Fruit fly (Drosophila melanogaster) whole organism, prepupa: ENCODE measurements around the gene Frq1.

Source experiments
- Blimp-1 ChIP-seq: fragments of 200-800 bp; sonication (Bioruptor generic); optimal IDR thresholded peaks from 3 replicates; lab custom pipeline; 2017; ENCODE audit warnings: missing biosample characterization, missing genetic modification characterization, mild to moderate bottlenecking, moderate library complexity, missing genetic modification reagents
- CG10669 ChIP-seq: fragments of 200-800 bp; sonication (Bioruptor generic); optimal IDR thresholded peaks from 3 replicates; lab custom pipeline; 2018; ENCODE audit warnings: missing biosample characterization, mild to moderate bottlenecking, missing genetic modification characterization, moderate library complexity
- CG11294 ChIP-seq: fragments of 200-800 bp; sonication (Bioruptor generic); IDR thresholded peaks from 2 replicates; pipeline ENCODE4 v1.3.6; 2022; ENCODE audit warnings: missing biosample characterization, missing genetic modification characterization
- CG15336 ChIP-seq: fragments of 200-800 bp; sonication (Bioruptor generic); IDR thresholded peaks from 2 replicates; pipeline ENCODE4 v1.3.6; 2022; ENCODE audit warnings: missing biosample characterization, missing genetic modification characterization
- CG16779 ChIP-seq: fragments of 200-800 bp; sonication (Bioruptor generic); optimal IDR thresholded peaks from 3 replicates; lab custom pipeline; 2017; ENCODE audit warnings: missing biosample characterization, mild to moderate bottlenecking, missing genetic modification characterization
- CG31627 ChIP-seq: fragments of 200-800 bp; sonication (Bioruptor generic); optimal IDR thresholded peaks from 3 replicates; lab custom pipeline; 2016; ENCODE audit warnings: missing biosample characterization, missing genetic modification characterization
- CG32006 ChIP-seq: fragments of 200-800 bp; sonication (Bioruptor generic); optimal IDR thresholded peaks from 3 replicates; lab custom pipeline; 2017; ENCODE audit warnings: missing biosample characterization, mild to moderate bottlenecking, missing genetic modification characterization
- CG34406 ChIP-seq: fragments of 200-800 bp; sonication (Bioruptor generic); optimal IDR thresholded peaks from 3 replicates; lab custom pipeline; 2016; ENCODE audit warnings: missing biosample characterization, missing genetic modification characterization
- CG3919 ChIP-seq: fragments of 200-800 bp; sonication (Bioruptor generic); optimal IDR thresholded peaks from 3 replicates; lab custom pipeline; 2016; ENCODE audit warnings: missing biosample characterization, missing genetic modification characterization
- CG4318 ChIP-seq: fragments of 200-800 bp; sonication (Bioruptor generic); optimal IDR thresholded peaks from 3 replicates; lab custom pipeline; 2017; ENCODE audit warnings: missing biosample characterization, mild to moderate bottlenecking, missing genetic modification characterization
- CG6163 ChIP-seq: fragments of 200-800 bp; sonication (Bioruptor generic); IDR thresholded peaks from 3 replicates; pipeline ENCODE4 v1.3.6; 2022; ENCODE audit warnings: missing biosample characterization, missing genetic modification characterization
- CG6276 ChIP-seq: fragments of 200-800 bp; sonication (Bioruptor generic); optimal IDR thresholded peaks from 2 replicates; lab custom pipeline; 2017; ENCODE audit warnings: missing biosample characterization, mild to moderate bottlenecking, missing genetic modification characterization
- CG9139 ChIP-seq: fragments of 200-800 bp; sonication (Bioruptor generic); optimal IDR thresholded peaks from 3 replicates; lab custom pipeline; 2017; ENCODE audit warnings: missing biosample characterization, mild to moderate bottlenecking, missing genetic modification characterization
- Eip75B ChIP-seq: fragments of 200-800 bp; sonication (Bioruptor generic); optimal IDR thresholded peaks from 3 replicates; lab custom pipeline; 2016; ENCODE audit warnings: missing biosample characterization, missing genetic modification characterization
- Eip78C ChIP-seq: fragments of 200-800 bp; sonication (Bioruptor generic); peaks from one replicate; lab custom pipeline; 2016; ENCODE audit warnings: missing biosample characterization, missing genetic modification characterization
- Ets21C ChIP-seq: fragments of 200-800 bp; sonication (Bioruptor generic); optimal IDR thresholded peaks from 3 replicates; lab custom pipeline; 2016; ENCODE audit warnings: missing biosample characterization, missing genetic modification characterization
- Hr38 ChIP-seq: sonication (Bioruptor generic); optimal IDR thresholded peaks from 2 replicates; lab custom pipeline; 2016; ENCODE audit warnings: missing biosample characterization, missing genetic modification characterization
- Hr39 ChIP-seq: fragments of 200-800 bp; sonication (Bioruptor generic); optimal IDR thresholded peaks from 2 replicates; lab custom pipeline; 2016; ENCODE audit warnings: missing biosample characterization, missing genetic modification characterization
- Sox14 ChIP-seq: fragments of 200-800 bp; sonication (Bioruptor generic); optimal IDR thresholded peaks from 3 replicates; lab custom pipeline; 2016; ENCODE audit warnings: missing biosample characterization, missing genetic modification characterization
- achi ChIP-seq: fragments of 200-800 bp; sonication (Bioruptor generic); optimal IDR thresholded peaks from 3 replicates; lab custom pipeline; 2016; ENCODE audit warnings: missing biosample characterization, missing genetic modification characterization
- acj6 ChIP-seq: fragments of 200-800 bp; sonication (Bioruptor generic); optimal IDR thresholded peaks from 3 replicates; lab custom pipeline; 2016; ENCODE audit warnings: missing biosample characterization, missing genetic modification characterization
- dac ChIP-seq: fragments of 200-800 bp; sonication (Bioruptor generic); optimal IDR thresholded peaks from 2 replicates; lab custom pipeline; 2017; ENCODE audit warnings: missing biosample characterization, mild to moderate bottlenecking, missing genetic modification characterization
- dsx ChIP-seq: fragments of 200-800 bp; optimal IDR thresholded peaks from 3 replicates; lab custom pipeline; 2019; ENCODE audit warnings: missing biosample characterization, mild to moderate bottlenecking, missing genetic modification characterization, moderate library complexity; ENCODE audit not compliant: poor library complexity, severe bottlenecking
- eg ChIP-seq: fragments of 200-800 bp; sonication (Bioruptor generic); IDR thresholded peaks from 3 replicates; pipeline ENCODE4 v1.3.6; 2022; ENCODE audit warnings: missing biosample characterization, missing genetic modification characterization
- esn ChIP-seq: fragments of 200-800 bp; sonication (Bioruptor generic); optimal IDR thresholded peaks from 2 replicates; lab custom pipeline; 2016; ENCODE audit warnings: missing biosample characterization, mild to moderate bottlenecking, missing genetic modification characterization, moderate library complexity
- fd59A ChIP-seq: fragments of 200-800 bp; sonication (Bioruptor generic); optimal IDR thresholded peaks from 2 replicates; lab custom pipeline; 2017; ENCODE audit warnings: missing biosample characterization, mild to moderate bottlenecking, missing genetic modification characterization, missing genetic modification reagents
- fd85E ChIP-seq: fragments of 200-800 bp; sonication (Bioruptor generic); optimal IDR thresholded peaks from 3 replicates; lab custom pipeline; 2016; ENCODE audit warnings: missing biosample characterization, missing genetic modification characterization
- fkh ChIP-seq: fragments of 200-800 bp; sonication (Bioruptor generic); optimal IDR thresholded peaks from 3 replicates; lab custom pipeline; 2017; ENCODE audit warnings: missing biosample characterization, mild to moderate bottlenecking, missing genetic modification characterization, moderate library complexity
- net ChIP-seq: fragments of 200-800 bp; sonication (Bioruptor generic); optimal IDR thresholded peaks from 3 replicates; lab custom pipeline; 2016; ENCODE audit warnings: missing biosample characterization, missing genetic modification characterization
- salr ChIP-seq, 2 experiments: fragments of 200-800 bp; sonication (Bioruptor generic); optimal IDR thresholded peaks; 3 replicates each; lab custom pipeline; 2016 to 2018; ENCODE audit warnings: missing biosample characterization in 2 of 2, missing genetic modification characterization in 2 of 2, mild to moderate bottlenecking in 1 of 2
- spab ChIP-seq: fragments of 200-800 bp; sonication (Bioruptor generic); optimal IDR thresholded peaks from 2 replicates; lab custom pipeline; 2017; ENCODE audit warnings: missing biosample characterization, mild to moderate bottlenecking, missing genetic modification characterization, missing genetic modification reagents
- ss ChIP-seq, 2 experiments: fragments of 200-800 bp; sonication (Bioruptor generic); optimal IDR thresholded peaks; 2 replicates in 1 of 2; 3 replicates in 1 of 2; lab custom pipeline; 2017 to 2018; ENCODE audit warnings: mild to moderate bottlenecking in 2 of 2, missing biosample characterization in 2 of 2, missing genetic modification characterization in 2 of 2, moderate library complexity in 1 of 2
- svp ChIP-seq: fragments of 200-800 bp; sonication (Bioruptor generic); peaks from one replicate; lab custom pipeline; 2016; ENCODE audit warnings: missing biosample characterization, missing genetic modification characterization

Gene Frq1

DNA sequence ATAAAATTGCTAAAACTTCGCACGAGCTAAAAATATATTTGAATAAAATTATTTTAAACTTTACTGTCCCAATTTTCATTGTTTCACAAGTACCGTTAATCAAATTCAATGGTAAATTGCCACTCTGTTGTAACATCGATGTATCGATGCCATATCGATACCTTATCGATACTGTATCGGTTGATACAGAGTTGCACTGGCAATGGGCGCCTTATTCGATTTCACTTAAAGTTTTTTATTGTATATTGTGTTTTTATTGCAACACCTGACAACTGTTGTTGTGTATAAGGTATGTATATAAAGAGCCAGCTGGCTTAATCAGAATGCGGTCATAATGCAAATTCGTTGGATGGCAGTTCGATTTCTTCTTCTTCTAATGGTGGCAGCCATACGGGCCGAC lies 16.9 kb upstream of the Frq1 start, which contains the start of gene CG43229:
Gene CG43229 (plus strand): TSS at position 246 of the 400 bp plus-strand sequence.
- TF ChIP-seq Eip78C (GFP tag; lab: Kevin White, UChicago) (peak; percentile 26), achi (GFP tag; lab: Kevin White, UChicago) (no peak)
- TF ChIP-seq, all 60 proteins: peak for 1

dm6 chrX:18139950-18140349 lies 15.2 kb upstream of the Frq1 start:
- peak; percentile 60 for TF ChIP-seq Eip78C (GFP tag; lab: Kevin White, UChicago)
- peak; percentile 68 for TF ChIP-seq svp (GFP tag; lab: Kevin White, UChicago)
- TF ChIP-seq CG34406 (GFP tag; lab: Kevin White, UChicago): no peak

dm6 chrX:18140932-18141587 lies 14.1 kb upstream of the Frq1 start:
- peak; percentile 29 for TF ChIP-seq fkh (GFP tag; lab: Kevin White, UChicago)
- TF ChIP-seq svp (GFP tag; lab: Kevin White, UChicago): peak; percentile 6
- TF ChIP-seq CG3919 (GFP tag; lab: Kevin White, UChicago): no peak
- TF ChIP-seq, all 60 proteins: peak for 2

dm6 chrX:18149292-18149691 lies 5.9 kb upstream of the Frq1 start:
- no peak for TF ChIP-seq Eip75B (GFP tag; lab: Kevin White, UChicago)
- no peak for TF ChIP-seq esn (GFP tag; lab: Kevin White, UChicago)
- no peak for TF ChIP-seq Hr38 (GFP tag; lab: Kevin White, UChicago)
- TF ChIP-seq CG16779 (tag; lab: Kevin White, UChicago): no peak
- no peak for TF ChIP-seq CG32006 (GFP tag; lab: Kevin White, UChicago)
- no peak for TF ChIP-seq CG11294 (GFP tag; lab: Robert Waterston, UW)
- TF ChIP-seq fd59A (GFP tag; lab: Kevin White, UChicago): no peak
- TF ChIP-seq Blimp-1 (GFP tag; lab: Kevin White, UChicago): no peak
- no peak for TF ChIP-seq Sox14 (GFP tag; lab: Kevin White, UChicago)
- TF ChIP-seq CG31627: no peak

dm6 chrX:18151323-18151722 lies 3.8 kb upstream of the Frq1 start:
- TF ChIP-seq CG31627: no peak
- TF ChIP-seq spab (GFP tag; lab: Kevin White, UChicago): no peak
- no peak for TF ChIP-seq CG9139 (GFP tag; lab: Kevin White, UChicago)
- no peak for TF ChIP-seq Hr39 (GFP tag; lab: Kevin White, UChicago)
- no peak for TF ChIP-seq eg (GFP tag; lab: Robert Waterston, UW)
- TF ChIP-seq ss (GFP tag; optimal IDR thresholded peaks at IDR 0.05; lab: Kevin White, UChicago): no peak
- TF ChIP-seq acj6 (GFP tag; lab: Kevin White, UChicago): no peak
- no peak for TF ChIP-seq salr (GFP tag; optimal IDR thresholded peaks at IDR 0.05; lab: Kevin White, UChicago)
- TF ChIP-seq net (GFP tag; lab: Kevin White, UChicago): no peak
- TF ChIP-seq svp (GFP tag; lab: Kevin White, UChicago): no peak
- no peak for TF ChIP-seq CG6276 (GFP tag; lab: Kevin White, UChicago)
- TF ChIP-seq dac (GFP tag; lab: Kevin White, UChicago): no peak
- TF ChIP-seq Hr38 (GFP tag; lab: Kevin White, UChicago): no peak
- TF ChIP-seq dsx (GFP tag; lab: Kevin White, UChicago): no peak
- no peak for TF ChIP-seq Ets21C (GFP tag; lab: Kevin White, UChicago)
- no peak for TF ChIP-seq fd85E (GFP tag; lab: Kevin White, UChicago)
- no peak for TF ChIP-seq CG10669 (GFP tag; lab: Kevin White, UChicago)

DNA sequence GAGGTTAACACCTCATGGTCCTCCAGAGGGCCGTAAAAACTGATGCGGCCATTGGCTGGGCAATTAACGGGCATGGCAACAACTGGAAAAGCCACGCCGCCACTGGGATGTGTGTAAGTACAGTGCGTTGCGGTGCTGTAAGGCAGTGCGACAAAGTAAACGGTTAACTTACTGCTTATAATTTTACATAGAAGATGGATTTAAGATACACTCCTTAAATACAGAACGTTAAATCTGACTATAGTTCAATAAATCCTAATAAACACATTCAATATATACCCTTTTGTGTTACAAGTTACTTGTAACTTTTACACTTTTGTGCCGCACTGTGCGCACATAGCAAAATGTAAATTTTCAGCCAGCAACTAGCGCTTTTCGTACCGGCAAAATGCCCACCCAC lies 2.2 kb upstream of the Frq1 start:
- no peak for TF ChIP-seq Eip75B (GFP tag; lab: Kevin White, UChicago)
- no peak for TF ChIP-seq fd85E (GFP tag; lab: Kevin White, UChicago)
- no peak for TF ChIP-seq CG15336 (GFP tag; lab: Robert Waterston, UW)
- TF ChIP-seq CG4318: no peak
- TF ChIP-seq Ets21C (GFP tag; lab: Kevin White, UChicago): no peak
- no peak for TF ChIP-seq CG34406 (GFP tag; lab: Kevin White, UChicago)
- TF ChIP-seq CG11294 (GFP tag; lab: Robert Waterston, UW): no peak
- TF ChIP-seq CG6163: no peak
- no peak for TF ChIP-seq net (GFP tag; lab: Kevin White, UChicago)
